Fruit fly (Drosophila melanogaster) whole organism, embryonic: ENCODE data around the gene RpS28a.

Experiments
- Blimp-1 ChIP-seq: fragments of 200-800 bp; sonication (Bioruptor generic); optimal IDR thresholded peaks from 3 replicates; lab custom pipeline; 2018; ENCODE audit warnings: missing biosample characterization, missing genetic modification characterization, mild to moderate bottlenecking, moderate library complexity, missing genetic modification reagents
- CG10209 ChIP-seq: fragments of 200-800 bp; sonication (Bioruptor generic); optimal IDR thresholded peaks from 3 replicates; lab custom pipeline; 2017; ENCODE audit warnings: missing biosample characterization, mild to moderate bottlenecking, missing genetic modification characterization, missing genetic modification reagents
- CG10366 ChIP-seq: fragments of 200-800 bp; sonication (Bioruptor generic); IDR thresholded peaks from 2 replicates; pipeline ENCODE4 v1.3.6; 2022; ENCODE audit warnings: missing biosample characterization, missing genetic modification characterization
- CG10543 ChIP-seq: fragments of 200-800 bp; sonication (Bioruptor generic); optimal IDR thresholded peaks from 3 replicates; lab custom pipeline; 2017; ENCODE audit warnings: missing biosample characterization, mild to moderate bottlenecking, missing genetic modification characterization, moderate library complexity
- CG11398 ChIP-seq: fragments of 200-800 bp; sonication (Bioruptor generic); optimal IDR thresholded peaks from 2 replicates; lab custom pipeline; 2016; ENCODE audit warnings: missing biosample characterization, missing genetic modification characterization
- CG11560 ChIP-seq: fragments of 200-800 bp; sonication (Bioruptor generic); IDR thresholded peaks from 3 replicates; pipeline ENCODE4 v1.3.6; 2022; ENCODE audit warnings: missing biosample characterization, missing genetic modification characterization
- CG12299 ChIP-seq: fragments of 200-800 bp; sonication (Bioruptor generic); optimal IDR thresholded peaks from 2 replicates; lab custom pipeline; 2018; ENCODE audit warnings: missing biosample characterization, mild to moderate bottlenecking, missing genetic modification characterization
- CG12391 ChIP-seq: fragments of 200-800 bp; sonication (Bioruptor generic); optimal IDR thresholded peaks from 3 replicates; lab custom pipeline; 2018; ENCODE audit warnings: missing biosample characterization, mild to moderate bottlenecking, missing genetic modification characterization, moderate library complexity
- CG15601 ChIP-seq: fragments of 200-800 bp; sonication (Bioruptor generic); optimal IDR thresholded peaks from 3 replicates; lab custom pipeline; 2019; ENCODE audit warnings: missing biosample characterization, mild to moderate bottlenecking, missing genetic modification characterization, moderate library complexity
- CG18764 ChIP-seq: fragments of 200-800 bp; sonication (Bioruptor generic); optimal IDR thresholded peaks from 3 replicates; lab custom pipeline; 2016; ENCODE audit warnings: missing biosample characterization, missing genetic modification characterization
- CG2678 ChIP-seq: fragments of 200-800 bp; sonication (Bioruptor generic); optimal IDR thresholded peaks from 3 replicates; lab custom pipeline; 2019; ENCODE audit warnings: missing biosample characterization, mild to moderate bottlenecking, missing genetic modification characterization, moderate library complexity
- CG32767 ChIP-seq: fragments of 200-800 bp; sonication (Bioruptor generic); IDR thresholded peaks from 2 replicates; pipeline ENCODE4 v1.3.6; 2022; ENCODE audit warnings: missing biosample characterization, missing genetic modification characterization
- CG34376 ChIP-seq: fragments of 200-800 bp; sonication (Bioruptor generic); optimal IDR thresholded peaks from 2 replicates; lab custom pipeline; 2018; ENCODE audit warnings: missing biosample characterization, mild to moderate bottlenecking, missing genetic modification characterization
- CG5180 ChIP-seq: fragments of 200-800 bp; sonication (Bioruptor generic); optimal IDR thresholded peaks from 3 replicates; lab custom pipeline; 2017; ENCODE audit warnings: missing biosample characterization, missing genetic modification characterization, mild to moderate bottlenecking, moderate library complexity, missing genetic modification reagents
- CG6813 ChIP-seq: fragments of 200-800 bp; sonication (Bioruptor generic); optimal IDR thresholded peaks from 2 replicates; lab custom pipeline; 2017; ENCODE audit warnings: missing biosample characterization, missing genetic modification characterization, mild to moderate bottlenecking, moderate library complexity, missing genetic modification reagents
- CG7357 ChIP-seq: fragments of 200-800 bp; sonication (Bioruptor generic); IDR thresholded peaks from 3 replicates; pipeline ENCODE4 v1.3.6; 2022; ENCODE audit warnings: missing biosample characterization, missing genetic modification characterization
- CHES-1-like ChIP-seq: fragments of 200-800 bp; sonication (Bioruptor generic); optimal IDR thresholded peaks from 2 replicates; lab custom pipeline; 2016; ENCODE audit warnings: missing biosample characterization, missing genetic modification characterization
- CTCF ChIP-seq: fragments of 200-800 bp; sonication (Bioruptor generic); optimal IDR thresholded peaks from 2 replicates; lab custom pipeline; 2017; ENCODE audit warnings: missing biosample characterization, mild to moderate bottlenecking, missing genetic modification characterization, moderate library complexity
- Dll ChIP-seq: fragments of 200-800 bp; sonication (Bioruptor generic); IDR thresholded peaks from 4 replicates; pipeline ENCODE4 v1.3.6; 2022; ENCODE audit warnings: missing biosample characterization, missing genetic modification characterization; ENCODE audit not compliant: partially characterized antibody
- Doc3 ChIP-seq: fragments of 200-800 bp; sonication (Bioruptor generic); IDR thresholded peaks from 3 replicates; pipeline ENCODE4 v1.3.6; 2022; ENCODE audit warnings: missing biosample characterization, missing genetic modification characterization; ENCODE audit not compliant: partially characterized antibody
- Dref ChIP-seq: fragments of 200-800 bp; sonication (Bioruptor generic); IDR thresholded peaks from 2 replicates; pipeline ENCODE4 v1.3.6; 2022; ENCODE audit warnings: missing biosample characterization, missing genetic modification characterization
- Eip74EF ChIP-seq, 2 experiments: fragments of 200-800 bp in 1 of 2; fragments of >200 bp in 1 of 2; sonication (Bioruptor generic) in 1 of 2; optimal IDR thresholded peaks; 2 replicates each; lab custom pipeline; 2017 to 2019; ENCODE audit warnings: missing biosample characterization in 2 of 2, missing genetic modification characterization in 2 of 2, mild to moderate bottlenecking in 1 of 2, moderate library complexity in 1 of 2
- Ets97D ChIP-seq: fragments of 200-800 bp; sonication (Bioruptor generic); optimal IDR thresholded peaks from 3 replicates; lab custom pipeline; 2016; ENCODE audit warnings: missing biosample characterization, missing genetic modification characterization
- HmgZ ChIP-seq: fragments of 200-800 bp; sonication (Bioruptor generic); optimal IDR thresholded peaks from 2 replicates; lab custom pipeline; 2018; ENCODE audit warnings: missing biosample characterization, mild to moderate bottlenecking, missing genetic modification characterization
- Hr39 ChIP-seq: fragments of >200 bp; optimal IDR thresholded peaks from 2 replicates; lab custom pipeline; 2017
- Hr78 ChIP-seq, 2 experiments: fragments of 200-800 bp in 1 of 2; fragments of >200 bp in 1 of 2; sonication (Bioruptor generic) in 1 of 2; optimal IDR thresholded peaks; 2 replicates each; lab custom pipeline; 2017 to 2019; ENCODE audit warnings: missing biosample characterization in 2 of 2, missing genetic modification characterization in 2 of 2, mild to moderate bottlenecking in 1 of 2, moderate library complexity in 1 of 2
- Med ChIP-seq: fragments of 200-800 bp; sonication (Bioruptor generic); peaks from one replicate; lab custom pipeline; 2016; ENCODE audit warnings: missing biosample characterization, missing genetic modification characterization, mild to moderate bottlenecking, inconsistent platforms, moderate library complexity
- NC2α ChIP-seq: fragments of 200-800 bp; sonication (Bioruptor generic); optimal IDR thresholded peaks from 2 replicates; lab custom pipeline; 2016; ENCODE audit warnings: missing biosample characterization, missing genetic modification characterization
- Nf-YA ChIP-seq: fragments of 200-800 bp; sonication (Bioruptor generic); IDR thresholded peaks from 2 replicates; pipeline ENCODE4 v1.3.6; 2022; ENCODE audit warnings: missing biosample characterization, missing genetic modification characterization
- Rfx ChIP-seq: fragments of 200-800 bp; sonication (Bioruptor generic); IDR thresholded peaks from 2 replicates; pipeline ENCODE4 v1.3.6; 2022; ENCODE audit warnings: missing biosample characterization, missing genetic modification characterization
- ash1 ChIP-seq: fragments of 200-800 bp; sonication (Bioruptor generic); optimal IDR thresholded peaks from 2 replicates; lab custom pipeline; 2018; ENCODE audit warnings: missing biosample characterization, mild to moderate bottlenecking, missing genetic modification characterization
- cg ChIP-seq: fragments of 200-800 bp; sonication (Bioruptor generic); optimal IDR thresholded peaks from 3 replicates; lab custom pipeline; 2019; ENCODE audit warnings: missing biosample characterization, mild to moderate bottlenecking, missing genetic modification characterization, moderate library complexity
- ham ChIP-seq: fragments of 200-800 bp; sonication (Bioruptor generic); IDR thresholded peaks from 2 replicates; pipeline ENCODE4 v1.3.6; 2022; ENCODE audit warnings: missing biosample characterization, missing genetic modification characterization
- her ChIP-seq: fragments of 200-800 bp; sonication (Bioruptor generic); optimal IDR thresholded peaks from 2 replicates; lab custom pipeline; 2016; ENCODE audit warnings: missing biosample characterization, missing genetic modification characterization
- lab ChIP-seq: fragments of 200-800 bp; sonication (Bioruptor generic); optimal IDR thresholded peaks from 3 replicates; lab custom pipeline; 2017; ENCODE audit warnings: missing biosample characterization, missing genetic modification characterization, mild to moderate bottlenecking, moderate library complexity, missing genetic modification reagents
- onecut ChIP-seq: fragments of 200-800 bp; sonication (Bioruptor generic); IDR thresholded peaks from 2 replicates; pipeline ENCODE4 v1.3.6; 2022; ENCODE audit warnings: missing biosample characterization, missing genetic modification characterization
- pb ChIP-seq: fragments of 200-800 bp; sonication (Bioruptor generic); optimal IDR thresholded peaks from 3 replicates; lab custom pipeline; 2016; ENCODE audit warnings: missing biosample characterization, missing genetic modification characterization
- sens ChIP-seq: fragments of 200-800 bp; sonication (Bioruptor generic); peaks from one replicate; lab custom pipeline; 2016; ENCODE audit warnings: missing biosample characterization, missing genetic modification characterization
- sens-2 ChIP-seq: fragments of 200-800 bp; sonication (Bioruptor generic); IDR thresholded peaks from 2 replicates; pipeline ENCODE4 v1.3.6; 2022; ENCODE audit warnings: missing biosample characterization, missing genetic modification characterization
- ssp ChIP-seq: fragments of 200-800 bp; sonication (Bioruptor generic); IDR thresholded peaks from 2 replicates; pipeline ENCODE4 v1.3.6; 2022; ENCODE audit warnings: missing biosample characterization, missing genetic modification characterization
- zen2 ChIP-seq: fragments of 200-800 bp; sonication (Bioruptor generic); IDR thresholded peaks from 3 replicates; pipeline ENCODE4 v1.3.6; 2022; ENCODE audit warnings: missing biosample characterization, missing genetic modification characterization; ENCODE audit not compliant: partially characterized antibody

Gene RpS28a

dm6 chr3R:30062543-30062942, 40.1 kb upstream of the RpS28a start (continued):
- TF ChIP-seq cg: no peak
- no peak for TF ChIP-seq Hr39 (lab: Kevin White, UChicago)
- no peak for TF ChIP-seq CG12391 (tag; lab: Kevin White, UChicago)
- TF ChIP-seq CG12299 (tag; lab: Kevin White, UChicago): no peak
- no peak for TF ChIP-seq her (GFP tag; lab: Kevin White, UChicago)
- no peak for TF ChIP-seq pb
- TF ChIP-seq CG7357: no peak
- TF ChIP-seq CHES-1-like (GFP tag; lab: Kevin White, UChicago): no peak
- no peak for TF ChIP-seq zen2 (GFP tag; lab: Robert Waterston, UW)
- no peak for TF ChIP-seq CTCF (GFP tag; lab: Kevin White, UChicago)
- no peak for TF ChIP-seq ash1
- TF ChIP-seq CG10209 (GFP tag; lab: Kevin White, UChicago): no peak
- TF ChIP-seq onecut (GFP tag; lab: Robert Waterston, UW): no peak
- TF ChIP-seq Eip74EF (GFP tag; optimal IDR thresholded peaks at IDR 0.05; lab: Kevin White, UChicago): no peak
- TF ChIP-seq HmgZ: peak; percentile 24
- TF ChIP-seq CG11398 (GFP tag; lab: Kevin White, UChicago): no peak
- TF ChIP-seq NC2α (GFP tag; lab: Kevin White, UChicago): no peak
- no peak for TF ChIP-seq Doc3
- TF ChIP-seq CG15601: no peak
- no peak for TF ChIP-seq Ets97D (GFP tag; lab: Kevin White, UChicago)
- peak; percentile 11; the same call in 1 of the 2 replicates for TF ChIP-seq Rfx (GFP tag; lab: Robert Waterston, UW)
- no peak for TF ChIP-seq Nf-YA
- no peak for TF ChIP-seq CG11560 (tag; lab: Robert Waterston, UW)
- TF ChIP-seq CG32767 (GFP tag; lab: Robert Waterston, UW): no peak
- no peak for TF ChIP-seq ssp
- TF ChIP-seq Blimp-1: no peak
- no peak for TF ChIP-seq Hr78 (GFP tag; optimal IDR thresholded peaks at IDR 0.05; lab: Kevin White, UChicago)
- peak; percentile 58; the same call in 1 of the 2 replicates for TF ChIP-seq ham (GFP tag; lab: Robert Waterston, UW)
- peak; percentile 49 for TF ChIP-seq lab (GFP tag; lab: Kevin White, UChicago)
- peak; percentile 90 for TF ChIP-seq CG10543 (GFP tag; lab: Kevin White, UChicago)
- no peak for TF ChIP-seq CG10366 (GFP tag; lab: Robert Waterston, UW)
- no peak for TF ChIP-seq Dref (GFP tag; lab: Robert Waterston, UW)
- TF ChIP-seq Dll (GFP tag; lab: Robert Waterston, UW): no peak

- no peak for TF ChIP-seq CG18764
- 0 out of 2 replicates have a peak, but pooled peaks have one; percentile 31 for TF ChIP-seq sens-2 (GFP tag; lab: Robert Waterston, UW)
- peak; percentile 28 for TF ChIP-seq CG5180
- TF ChIP-seq CG34376 (GFP tag; lab: Kevin White, UChicago): peak; percentile 24
- TF ChIP-seq Med (GFP tag; lab: Kevin White, UChicago): peak; percentile 73
- peak; percentile 16 for TF ChIP-seq sens (GFP tag; lab: Kevin White, UChicago)
- no peak for TF ChIP-seq CG2678
- TF ChIP-seq CG6813 (GFP tag; lab: Kevin White, UChicago): peak; percentile 50
- TF ChIP-seq Eip74EF (GFP tag; optimal IDR thresholded peaks at IDR 0.05; lab: Kevin White, UChicago): peak in 1 of 2 experiments; percentile 4
- TF ChIP-seq, all 482 proteins: peak for 7
Observed at dm6 chr3R:30061980-30062379, 39.5 kb upstream of the RpS28a start.
